Worm (Caenorhabditis elegans): ENCODE data around the gene rack-1.

rack-1 gene

DNA sequence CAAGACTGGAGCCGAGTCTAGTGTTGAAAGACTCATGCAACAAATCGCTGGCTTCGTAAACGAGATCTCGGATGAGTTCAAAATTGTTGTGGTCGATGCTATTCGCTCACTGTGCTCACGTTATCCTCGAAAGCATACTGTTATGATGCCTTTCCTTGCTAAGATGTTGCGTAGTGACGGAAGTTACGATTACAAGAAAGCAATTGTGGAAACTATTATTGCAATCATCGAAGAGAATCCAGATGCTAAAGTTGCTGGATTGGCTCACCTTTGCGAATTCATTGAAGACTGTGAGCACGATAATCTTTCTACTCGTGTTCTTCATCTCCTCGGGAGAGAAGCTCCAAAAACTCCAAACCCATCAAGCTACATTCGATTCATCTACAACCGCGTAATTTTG lies 23.0 kb upstream of the rack-1 start:
- TF ChIP-seq tbx-11 (GFP tag; IDR thresholded peaks at IDR 0.05), result no peak
- no peak for TF ChIP-seq B0310.2 (tag; optimal IDR thresholded peaks at IDR 0.05)
- no peak for TF ChIP-seq pes-1 (GFP tag; IDR thresholded peaks at IDR 0.05)
- TF ChIP-seq flt-1 (GFP tag; IDR thresholded peaks at IDR 0.05), result no peak
- no peak for TF ChIP-seq ceh-36 (tag; optimal IDR thresholded peaks at IDR 0.05)
- no peak for TF ChIP-seq ets-7 (tag; optimal IDR thresholded peaks at IDR 0.05)
- TF ChIP-seq sea-1 (GFP tag; conservative IDR thresholded peaks at IDR 0.05), result no peak
- TF ChIP-seq hnd-1 (tag; optimal IDR thresholded peaks at IDR 0.05), result no peak
- no peak for TF ChIP-seq ama-1 (optimal IDR thresholded peaks at IDR 0.05)
- no peak for TF ChIP-seq scrt-1 (GFP tag; IDR thresholded peaks at IDR 0.05)
- TF ChIP-seq tbx-37 (GFP tag; conservative IDR thresholded peaks at IDR 0.05), result no peak
- no peak for TF ChIP-seq tra-4 (tag; optimal IDR thresholded peaks at IDR 0.05)

DNA sequence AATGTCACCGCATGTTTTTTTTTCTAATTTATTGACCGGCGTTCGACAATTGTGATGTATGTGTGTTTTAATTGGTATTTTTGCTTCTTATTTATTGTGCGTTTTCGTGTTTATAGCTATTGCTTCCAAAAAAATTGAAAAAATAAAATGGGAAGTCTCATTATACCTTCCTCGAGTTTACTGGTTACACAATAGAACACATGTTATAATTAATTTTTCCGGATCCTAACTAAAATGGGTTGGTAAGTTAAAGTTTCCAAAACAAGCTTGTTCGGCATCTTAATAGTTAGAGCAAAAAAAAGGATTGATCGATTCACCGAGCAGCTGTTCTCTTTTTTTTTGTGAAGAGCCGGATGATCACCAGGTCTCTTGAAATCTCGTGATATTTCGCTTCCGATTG lies 21.0 kb upstream of the rack-1 start, which contains the start of gene ttr-54:
Gene ttr-54, plus strand, starts transcription at position 301 of the 400 bp plus-strand sequence.
- TF ChIP-seq ets-7 (tag; optimal IDR thresholded peaks at IDR 0.05) (no peak), ceh-36 (tag; optimal IDR thresholded peaks at IDR 0.05) (no peak), sea-1 (GFP tag; conservative IDR thresholded peaks at IDR 0.05) (no peak), flt-1 (GFP tag; IDR thresholded peaks at IDR 0.05) (no peak), ama-1 (optimal IDR thresholded peaks at IDR 0.05) (no peak), aly-1 (tag; optimal IDR thresholded peaks at IDR 0.05) (no peak), hmbx-1 (tag; optimal IDR thresholded peaks at IDR 0.05) (no peak), tbx-11 (GFP tag; IDR thresholded peaks at IDR 0.05) (no peak), tra-4 (tag; optimal IDR thresholded peaks at IDR 0.05) (no peak), F13C5.2 (tag; optimal IDR thresholded peaks at IDR 0.05) (no peak), tbx-37 (GFP tag; conservative IDR thresholded peaks at IDR 0.05) (no peak)

DNA sequence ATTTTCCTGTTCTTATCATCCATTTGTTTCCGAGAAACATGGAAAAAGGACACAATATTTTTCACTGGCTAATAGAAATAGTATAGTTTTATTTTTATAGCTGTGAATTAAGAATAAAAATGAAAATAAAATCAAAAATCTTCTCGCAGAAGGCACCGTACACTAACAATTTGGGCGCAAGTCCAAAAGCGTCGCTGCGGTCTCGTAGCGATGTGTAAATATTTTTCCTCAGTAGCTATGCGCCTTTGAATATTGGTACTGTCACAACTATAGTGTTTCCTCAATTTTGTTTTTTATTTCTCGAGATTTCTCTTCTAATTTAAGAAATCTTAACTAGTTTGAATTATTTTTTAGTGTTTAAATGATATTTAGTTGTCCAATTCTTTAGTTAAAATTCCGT lies 19.4 kb upstream of the rack-1 start:
- no peak for TF ChIP-seq tra-4 (tag; optimal IDR thresholded peaks at IDR 0.05)
- no peak for TF ChIP-seq sea-1 (GFP tag; conservative IDR thresholded peaks at IDR 0.05)
- TF ChIP-seq B0310.2 (tag; optimal IDR thresholded peaks at IDR 0.05), result no peak
- TF ChIP-seq flt-1 (GFP tag; IDR thresholded peaks at IDR 0.05), result no peak
- TF ChIP-seq tbx-11 (GFP tag; IDR thresholded peaks at IDR 0.05), result no peak
- no peak for TF ChIP-seq ceh-13 (GFP tag; optimal IDR thresholded peaks at IDR 0.05)

DNA sequence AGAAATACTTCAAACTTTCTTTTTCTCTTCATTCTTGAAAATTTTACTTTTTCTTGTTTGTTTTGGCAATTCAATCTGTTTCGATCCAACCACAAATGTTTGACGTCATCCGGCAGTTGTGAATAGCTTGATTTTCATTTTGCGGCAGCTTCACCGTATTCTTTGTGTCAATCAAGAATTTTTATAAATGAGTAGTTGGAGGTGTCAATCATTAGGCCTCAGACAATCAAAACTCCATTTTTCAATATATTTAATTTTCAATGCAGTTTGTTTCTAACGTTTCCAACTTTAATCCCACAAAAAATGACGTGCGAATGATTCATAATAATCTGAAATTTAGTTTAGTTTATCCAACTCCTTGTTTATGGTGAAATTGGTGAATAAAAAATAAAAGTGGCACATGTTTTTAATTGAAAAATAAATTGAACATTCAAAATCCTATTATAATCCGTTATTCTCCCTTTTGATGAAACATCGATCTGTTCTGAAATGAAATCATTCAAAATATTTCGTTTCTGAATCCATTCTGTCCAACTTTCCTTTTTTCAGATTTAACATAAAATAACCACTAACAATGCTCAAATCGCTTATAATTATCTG lies 18.9 kb upstream of the rack-1 start, which contains the start of gene ttr-53:
Gene ttr-53, plus strand, starts transcription at position 550 of the 600 bp plus-strand sequence.
- no peak for TF ChIP-seq scrt-1 (GFP tag; IDR thresholded peaks at IDR 0.05)
- no peak for TF ChIP-seq aly-1 (tag; optimal IDR thresholded peaks at IDR 0.05)
- TF ChIP-seq tra-4 (tag; optimal IDR thresholded peaks at IDR 0.05), result no peak
- TF ChIP-seq ceh-36 (tag; optimal IDR thresholded peaks at IDR 0.05), result no peak
- no peak for TF ChIP-seq hmbx-1 (tag; optimal IDR thresholded peaks at IDR 0.05)
- TF ChIP-seq tbx-37 (GFP tag; conservative IDR thresholded peaks at IDR 0.05), result no peak
- TF ChIP-seq pes-1 (GFP tag; IDR thresholded peaks at IDR 0.05), result no peak
- no peak for TF ChIP-seq sea-1 (GFP tag; conservative IDR thresholded peaks at IDR 0.05)
- no peak for TF ChIP-seq hmg-4 (GFP tag; optimal IDR thresholded peaks at IDR 0.05)
- TF ChIP-seq ets-7 (tag; optimal IDR thresholded peaks at IDR 0.05), result no peak

DNA sequence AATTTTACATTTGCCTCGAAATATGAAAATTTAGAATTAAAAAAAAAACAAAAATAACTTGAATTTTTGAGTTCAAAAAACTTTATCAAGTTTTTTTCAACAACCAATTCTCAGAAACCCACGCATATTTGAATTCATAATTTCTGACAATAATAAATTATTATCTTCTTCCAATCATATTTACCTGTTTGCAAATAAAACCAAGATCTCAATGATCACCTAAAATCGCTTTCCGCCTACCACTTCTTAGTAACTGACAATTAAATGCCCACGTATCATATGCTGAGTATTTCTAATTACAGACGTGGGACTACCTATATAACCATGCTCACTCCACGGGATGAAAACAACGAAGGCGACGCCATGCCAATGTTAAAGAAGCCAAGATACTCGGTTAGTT lies 14.8 kb upstream of the rack-1 start, which contains the start of gene pps-1:
Gene pps-1, plus strand, starts transcription at position 301 of the 400 bp plus-strand sequence.
- TF ChIP-seq aly-1 (tag; optimal IDR thresholded peaks at IDR 0.05), result no peak
- no peak for TF ChIP-seq F13C5.2 (tag; optimal IDR thresholded peaks at IDR 0.05)
- TF ChIP-seq tra-4 (tag; optimal IDR thresholded peaks at IDR 0.05), result no peak
- no peak for TF ChIP-seq flt-1 (GFP tag; IDR thresholded peaks at IDR 0.05)
- no peak for TF ChIP-seq tbx-37 (GFP tag; conservative IDR thresholded peaks at IDR 0.05)
- no peak for TF ChIP-seq scrt-1 (GFP tag; IDR thresholded peaks at IDR 0.05)
- TF ChIP-seq hmg-4 (GFP tag; optimal IDR thresholded peaks at IDR 0.05), result no peak
- no peak for TF ChIP-seq sea-1 (GFP tag; conservative IDR thresholded peaks at IDR 0.05)
- TF ChIP-seq ceh-36 (tag; optimal IDR thresholded peaks at IDR 0.05), result no peak
- no peak for TF ChIP-seq ets-7 (tag; optimal IDR thresholded peaks at IDR 0.05)
- no peak for TF ChIP-seq ceh-13 (GFP tag; optimal IDR thresholded peaks at IDR 0.05)
- no peak for TF ChIP-seq hmbx-1 (tag; optimal IDR thresholded peaks at IDR 0.05)
- TF ChIP-seq B0310.2 (tag; optimal IDR thresholded peaks at IDR 0.05), result no peak
- TF ChIP-seq pes-1 (GFP tag; IDR thresholded peaks at IDR 0.05), result no peak
- TF ChIP-seq tbx-11 (GFP tag; IDR thresholded peaks at IDR 0.05), result no peak
- no peak for TF ChIP-seq ama-1 (optimal IDR thresholded peaks at IDR 0.05)
- no peak for TF ChIP-seq hnd-1 (tag; optimal IDR thresholded peaks at IDR 0.05)

DNA sequence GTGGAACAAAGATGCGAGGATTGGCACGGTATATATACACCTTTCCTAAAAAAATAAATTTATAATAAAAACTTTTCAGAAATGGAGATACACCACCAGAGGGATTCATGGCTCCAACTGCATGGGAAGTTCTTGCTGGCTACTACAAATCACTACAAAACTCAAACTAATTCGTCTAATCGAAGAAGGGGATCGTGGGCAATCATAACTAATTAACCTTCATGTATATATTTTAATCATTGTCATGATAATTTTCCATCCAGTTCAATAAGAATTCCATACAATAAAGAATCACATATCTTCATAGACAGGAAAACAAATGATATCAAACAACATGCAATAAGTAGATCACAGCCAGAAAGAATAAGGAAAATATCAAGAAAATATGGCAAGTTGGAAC lies 12.4 kb upstream of the rack-1 start:
- TF ChIP-seq tbx-11 (GFP tag; IDR thresholded peaks at IDR 0.05) (no peak), hnd-1 (tag; optimal IDR thresholded peaks at IDR 0.05) (no peak), scrt-1 (GFP tag; IDR thresholded peaks at IDR 0.05) (no peak), hmbx-1 (tag; optimal IDR thresholded peaks at IDR 0.05) (no peak), F13C5.2 (tag; optimal IDR thresholded peaks at IDR 0.05) (no peak), B0310.2 (tag; optimal IDR thresholded peaks at IDR 0.05) (no peak), ceh-36 (tag; optimal IDR thresholded peaks at IDR 0.05) (no peak), sea-1 (GFP tag; conservative IDR thresholded peaks at IDR 0.05) (no peak), ets-7 (tag; optimal IDR thresholded peaks at IDR 0.05) (no peak), pes-1 (GFP tag; IDR thresholded peaks at IDR 0.05) (no peak), ceh-13 (GFP tag; optimal IDR thresholded peaks at IDR 0.05) (no peak), ama-1 (optimal IDR thresholded peaks at IDR 0.05) (no peak), tbx-37 (GFP tag; conservative IDR thresholded peaks at IDR 0.05) (no peak), tra-4 (tag; optimal IDR thresholded peaks at IDR 0.05) (no peak), aly-1 (tag; optimal IDR thresholded peaks at IDR 0.05) (no peak), hmg-4 (GFP tag; optimal IDR thresholded peaks at IDR 0.05) (no peak), flt-1 (GFP tag; IDR thresholded peaks at IDR 0.05) (no peak)

DNA sequence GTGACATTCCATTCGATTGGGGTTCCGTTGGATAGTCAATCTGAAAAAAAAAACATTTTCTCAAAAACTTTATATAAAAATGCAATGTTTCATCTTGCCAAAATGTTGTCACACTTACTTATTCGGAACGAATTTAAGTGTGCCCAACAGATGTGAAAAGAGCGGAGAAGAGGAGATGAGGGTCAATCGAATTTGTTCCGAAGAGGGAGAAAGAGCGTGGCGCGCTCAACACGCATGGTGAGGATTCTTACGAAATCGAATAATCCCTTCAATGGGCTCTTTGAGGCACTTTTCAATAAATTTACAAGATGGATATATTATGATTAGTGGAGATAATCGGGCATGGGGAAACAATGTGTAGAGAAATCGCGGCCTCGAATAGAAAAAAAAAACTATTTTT lies 5.7 kb upstream of the rack-1 start:
- TF ChIP-seq scrt-1 (GFP tag; IDR thresholded peaks at IDR 0.05) (no peak), B0310.2 (tag; optimal IDR thresholded peaks at IDR 0.05) (no peak), ets-7 (tag; optimal IDR thresholded peaks at IDR 0.05) (no peak), tbx-11 (GFP tag; IDR thresholded peaks at IDR 0.05) (no peak), aly-1 (tag; optimal IDR thresholded peaks at IDR 0.05) (no peak), hnd-1 (tag; optimal IDR thresholded peaks at IDR 0.05) (no peak), F13C5.2 (tag; optimal IDR thresholded peaks at IDR 0.05) (no peak), pes-1 (GFP tag; IDR thresholded peaks at IDR 0.05) (no peak), ceh-13 (GFP tag; optimal IDR thresholded peaks at IDR 0.05) (no peak), flt-1 (GFP tag; IDR thresholded peaks at IDR 0.05) (no peak), hmbx-1 (tag; optimal IDR thresholded peaks at IDR 0.05) (no peak), ama-1 (optimal IDR thresholded peaks at IDR 0.05) (no peak), hmg-4 (GFP tag; optimal IDR thresholded peaks at IDR 0.05) (no peak), tra-4 (tag; optimal IDR thresholded peaks at IDR 0.05) (no peak), ceh-36 (tag; optimal IDR thresholded peaks at IDR 0.05) (no peak), sea-1 (GFP tag; conservative IDR thresholded peaks at IDR 0.05) (no peak), tbx-37 (GFP tag; conservative IDR thresholded peaks at IDR 0.05) (no peak)

Data from whole organism, early embryonic.